Worm (Caenorhabditis elegans) whole organism, mixed stage, embryonic: ENCODE measurements around the gene Y75B12B.1.

ENCODE experiments used
- M03D4.4 ChIP-seq: sonication (generic microtip); optimal IDR thresholded peaks from 2 replicates; lab custom pipeline; 2017; ENCODE audit warnings: mild to moderate bottlenecking, missing genetic modification characterization, missing compliant biosample characterization
- bed-3 ChIP-seq: fragments of 200-800 bp; sonication (Bioruptor generic); optimal IDR thresholded peaks from 3 replicates; lab custom pipeline; 2018; ENCODE audit warnings: mild to moderate bottlenecking, missing genetic modification characterization, moderate library complexity, missing compliant biosample characterization
- blmp-1 ChIP-seq: fragments of 150-350 bp; optimal IDR thresholded peaks from 2 replicates; lab custom pipeline; 2014; ENCODE audit warnings: missing biosample characterization, missing genetic modification characterization
- ceh-39 ChIP-seq: fragments of 150-350 bp; optimal IDR thresholded peaks from 2 replicates; lab custom pipeline; 2014; ENCODE audit warnings: missing biosample characterization, missing genetic modification characterization
- ceh-43 ChIP-seq: fragments of 200-800 bp; sonication (Bioruptor generic); optimal IDR thresholded peaks from 2 replicates; lab custom pipeline; 2018; ENCODE audit warnings: mild to moderate bottlenecking, missing genetic modification characterization, moderate library complexity, missing compliant biosample characterization
- ceh-83 ChIP-seq: fragments of 200-800 bp; sonication (Bioruptor generic); optimal IDR thresholded peaks from 2 replicates; lab custom pipeline; 2018; ENCODE audit warnings: mild to moderate bottlenecking, missing genetic modification characterization, missing compliant biosample characterization
- ces-1 ChIP-seq: fragments of 150-350 bp; optimal IDR thresholded peaks from 2 replicates; lab custom pipeline; 2014; ENCODE audit warnings: missing biosample characterization, missing genetic modification reagents, missing genetic modification characterization
- drap-1 ChIP-seq: fragments of 200-800 bp; sonication (Bioruptor generic); optimal IDR thresholded peaks from 3 replicates; lab custom pipeline; 2018; ENCODE audit warnings: mild to moderate bottlenecking, missing genetic modification characterization, missing compliant biosample characterization
- elt-1 ChIP-seq: sonication (generic microtip); optimal IDR thresholded peaks from 2 replicates; lab custom pipeline; 2017; ENCODE audit warnings: missing genetic modification characterization, mild to moderate bottlenecking, missing compliant biosample characterization, antibody characterized with exemption, moderate library complexity, borderline replicate concordance; ENCODE audit not compliant: insufficient read depth
- elt-3 ChIP-seq: fragments of 150-350 bp; optimal IDR thresholded peaks from 2 replicates; lab custom pipeline; 2014; ENCODE audit warnings: missing biosample characterization, missing genetic modification characterization
- flh-1 ChIP-seq: fragments of 200-800 bp; sonication (Bioruptor generic); optimal IDR thresholded peaks from 2 replicates; lab custom pipeline; 2018; ENCODE audit warnings: mild to moderate bottlenecking, missing genetic modification characterization, moderate library complexity, missing compliant biosample characterization
- ham-2 ChIP-seq: fragments of 200-800 bp; sonication (Bioruptor generic); optimal IDR thresholded peaks from 2 replicates; lab custom pipeline; 2018; ENCODE audit warnings: mild to moderate bottlenecking, missing genetic modification characterization, missing compliant biosample characterization
- hlh-1 ChIP-seq: fragments of 150-350 bp; optimal IDR thresholded peaks from 2 replicates; lab custom pipeline; 2014; ENCODE audit warnings: missing biosample characterization, missing genetic modification reagents, missing genetic modification characterization
- lin-13 ChIP-seq: fragments of 150-350 bp; optimal IDR thresholded peaks from 2 replicates; lab custom pipeline; 2014; ENCODE audit warnings: missing biosample characterization, missing genetic modification characterization
- lin-32 ChIP-seq: fragments of 200-800 bp; sonication (Bioruptor generic); optimal IDR thresholded peaks from 2 replicates; lab custom pipeline; 2018; ENCODE audit warnings: mild to moderate bottlenecking, missing genetic modification characterization, missing compliant biosample characterization
- lsy-2 ChIP-seq: fragments of 150-350 bp; optimal IDR thresholded peaks from 2 replicates; lab custom pipeline; 2014; ENCODE audit warnings: missing biosample characterization, missing genetic modification characterization
- mep-1 ChIP-seq: fragments of 150-350 bp; optimal IDR thresholded peaks from 2 replicates; lab custom pipeline; 2017; ENCODE audit warnings: missing biosample characterization, missing genetic modification reagents, missing genetic modification characterization, inconsistent platforms
- nhr-12 ChIP-seq: fragments of 150-350 bp; optimal IDR thresholded peaks from 2 replicates; lab custom pipeline; 2014; ENCODE audit warnings: missing biosample characterization, missing genetic modification characterization
- nhr-2 ChIP-seq: fragments of 150-350 bp; optimal IDR thresholded peaks from 2 replicates; lab custom pipeline; 2014; ENCODE audit warnings: missing biosample characterization, missing genetic modification characterization
- nhr-237 ChIP-seq: fragments of 150-350 bp; optimal IDR thresholded peaks from 2 replicates; lab custom pipeline; 2014; ENCODE audit warnings: missing biosample characterization, missing genetic modification characterization
- nhr-28 ChIP-seq: fragments of 150-350 bp; optimal IDR thresholded peaks from 2 replicates; lab custom pipeline; 2014; ENCODE audit warnings: missing biosample characterization, missing genetic modification characterization
- nhr-76 ChIP-seq: sonication (generic microtip); optimal IDR thresholded peaks from 2 replicates; lab custom pipeline; 2017; ENCODE audit warnings: missing biosample characterization, missing genetic modification characterization
- pha-4 ChIP-seq: fragments of 150-350 bp; optimal IDR thresholded peaks from 2 replicates; lab custom pipeline; 2018; ENCODE audit warnings: missing biosample characterization, missing genetic modification reagents, missing genetic modification characterization
- sem-2 ChIP-seq: fragments of 200-800 bp; sonication (Bioruptor generic); optimal IDR thresholded peaks from 2 replicates; lab custom pipeline; 2018; ENCODE audit warnings: mild to moderate bottlenecking, missing genetic modification characterization, missing compliant biosample characterization
- snpc-4 ChIP-seq: fragments of 150-350 bp; optimal IDR thresholded peaks from 2 replicates; lab custom pipeline; 2014; ENCODE audit warnings: missing biosample characterization, missing genetic modification characterization
- sptf-1 ChIP-seq: sonication (generic microtip); optimal IDR thresholded peaks from 2 replicates; lab custom pipeline; 2017; ENCODE audit warnings: mild to moderate bottlenecking, missing genetic modification characterization, moderate library complexity, missing compliant biosample characterization
- tbx-8 ChIP-seq: fragments of 200-800 bp; sonication (Bioruptor generic); optimal IDR thresholded peaks from 2 replicates; lab custom pipeline; 2018; ENCODE audit warnings: mild to moderate bottlenecking, missing genetic modification characterization, moderate library complexity, missing compliant biosample characterization
- unc-39 ChIP-seq: fragments of 150-350 bp; optimal IDR thresholded peaks from 2 replicates; lab custom pipeline; 2014; ENCODE audit warnings: missing biosample characterization, missing genetic modification characterization
- unc-62 ChIP-seq: fragments of 150-350 bp; optimal IDR thresholded peaks from 2 replicates; lab custom pipeline; 2014; ENCODE audit warnings: missing biosample characterization, missing genetic modification reagents, missing genetic modification characterization
- zip-8 ChIP-seq: fragments of 150-350 bp; optimal IDR thresholded peaks from 2 replicates; lab custom pipeline; 2014; ENCODE audit warnings: missing biosample characterization, missing genetic modification characterization
- ztf-11 ChIP-seq: fragments of 150-350 bp; optimal IDR thresholded peaks from 2 replicates; lab custom pipeline; 2014; ENCODE audit warnings: missing biosample characterization, missing genetic modification characterization

The Y75B12B.1 gene

DNA sequence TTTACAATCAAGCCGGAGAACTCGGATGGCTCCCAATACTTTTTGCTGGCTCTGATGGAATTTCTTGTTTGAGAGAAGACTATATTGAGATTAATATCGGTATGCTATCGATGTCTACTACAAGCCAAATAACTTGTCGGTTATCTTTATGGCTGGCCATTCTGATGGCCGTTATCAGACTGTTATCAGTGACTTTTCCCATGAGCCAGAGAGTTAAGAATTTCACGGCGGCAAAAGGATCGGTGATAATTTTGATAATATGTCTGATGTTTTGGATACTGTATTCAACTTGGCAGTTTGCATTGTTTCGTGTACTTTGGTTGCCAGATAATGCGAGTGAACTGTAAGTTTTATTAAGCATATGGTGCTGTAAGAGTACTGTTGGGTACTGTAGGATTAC, 41.7 kb downstream of the Y75B12B.1 start:
- no peak for TF ChIP-seq drap-1 (GFP tag; lab: Kevin White, UChicago)
- TF ChIP-seq nhr-28 (tag; lab: Kevin White, UChicago) = no peak
- TF ChIP-seq mep-1 (tag; lab: Kevin White, UChicago) = no peak
- TF ChIP-seq ceh-43 (GFP tag; lab: Kevin White, UChicago) = no peak
- no peak for TF ChIP-seq ceh-39 (tag; lab: Kevin White, UChicago)
- no peak for TF ChIP-seq ces-1
- no peak for TF ChIP-seq nhr-76
- TF ChIP-seq sptf-1 (tag; lab: Kevin White, UChicago) = no peak
- no peak for TF ChIP-seq sem-2 (GFP tag; lab: Kevin White, UChicago)
- no peak for TF ChIP-seq pha-4 (tag; lab: Kevin White, UChicago)
- TF ChIP-seq nhr-2 (tag; lab: Kevin White, UChicago) = no peak
- no peak for TF ChIP-seq ztf-11
- no peak for TF ChIP-seq bed-3 (GFP tag; lab: Kevin White, UChicago)
- no peak for TF ChIP-seq hlh-1
- no peak for TF ChIP-seq blmp-1 (tag; lab: Kevin White, UChicago)
- no peak for TF ChIP-seq M03D4.4 (tag; lab: Kevin White, UChicago)
- TF ChIP-seq unc-62 (GFP tag; lab: Kevin White, UChicago) = no peak
- TF ChIP-seq lsy-2 (tag; lab: Kevin White, UChicago) = no peak
- no peak for TF ChIP-seq elt-1 (tag; lab: Kevin White, UChicago)
- TF ChIP-seq lin-32 (GFP tag; lab: Kevin White, UChicago) = no peak

DNA sequence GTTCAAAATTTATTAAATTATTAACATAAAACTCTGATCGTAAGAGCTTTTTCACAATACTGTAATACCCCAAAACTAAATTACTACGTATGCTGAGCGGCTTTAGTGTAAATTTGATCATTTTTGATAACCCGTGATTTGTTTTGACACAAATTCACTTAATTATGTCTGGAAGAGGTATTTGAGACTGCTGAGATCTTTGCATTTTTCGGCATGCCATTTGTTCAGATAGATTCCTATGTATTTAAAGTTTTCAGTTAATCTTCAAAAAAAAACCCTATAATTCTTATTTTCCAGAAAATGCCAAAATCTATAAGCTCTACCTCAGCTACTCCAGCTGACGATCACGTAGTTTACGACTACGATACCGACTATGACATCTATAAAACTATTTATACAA, 45.7 kb downstream of the Y75B12B.1 start, which contains the start of gene srw-15:
Gene srw-15 (plus strand): TSS at position 301 of the 400 bp plus-strand sequence.
- TF ChIP-seq flh-1 (GFP tag; lab: Kevin White, UChicago) (no peak), nhr-237 (tag; lab: Kevin White, UChicago) (no peak), elt-1 (tag; lab: Kevin White, UChicago) (no peak), nhr-12 (no peak), zip-8 (tag; lab: Kevin White, UChicago) (no peak), unc-62 (GFP tag; lab: Kevin White, UChicago) (no peak), sem-2 (GFP tag; lab: Kevin White, UChicago) (no peak), drap-1 (GFP tag; lab: Kevin White, UChicago) (no peak), mep-1 (tag; lab: Kevin White, UChicago) (no peak), hlh-1 (no peak)

- TF ChIP-seq mep-1 (tag; lab: Kevin White, UChicago) = no peak
- TF ChIP-seq lsy-2 (tag; lab: Kevin White, UChicago) = no peak
- no peak for TF ChIP-seq zip-8 (tag; lab: Kevin White, UChicago)
- no peak for TF ChIP-seq ceh-43 (GFP tag; lab: Kevin White, UChicago)
- TF ChIP-seq hlh-1 = no peak
- TF ChIP-seq elt-3 (tag; lab: Kevin White, UChicago) = no peak
- TF ChIP-seq ces-1 = no peak
- no peak for TF ChIP-seq unc-39 (tag; lab: Kevin White, UChicago)
- no peak for TF ChIP-seq snpc-4 (tag; lab: Kevin White, UChicago)
- no peak for TF ChIP-seq nhr-2 (tag; lab: Kevin White, UChicago)
- no peak for TF ChIP-seq ztf-11
- TF ChIP-seq blmp-1 (tag; lab: Kevin White, UChicago) = no peak
- TF ChIP-seq lin-13 = no peak
- TF ChIP-seq lin-32 (GFP tag; lab: Kevin White, UChicago) = no peak
- no peak for TF ChIP-seq ham-2 (GFP tag; lab: Kevin White, UChicago)
- no peak for TF ChIP-seq ceh-83 (GFP tag; lab: Kevin White, UChicago)
- no peak for TF ChIP-seq pha-4 (tag; lab: Kevin White, UChicago)
- TF ChIP-seq nhr-28 (tag; lab: Kevin White, UChicago) = no peak
- no peak for TF ChIP-seq tbx-8 (GFP tag; lab: Kevin White, UChicago)
- TF ChIP-seq, all 35 proteins: peak for 0
Observed at ce11 chrV:15232200-15232599, 47.7 kb downstream of the Y75B12B.1 start, which contains the start of gene srw-13. TSS of gene srw-13 (plus strand) at chrV:15232500.
